Fruit fly (Drosophila melanogaster) whole organism, embryonic: ENCODE results near the gene smo.

ENCODE experiments used
- CG2712 ChIP-seq: fragments of 200-800 bp; optimal IDR thresholded peaks from 3 replicates; lab custom pipeline; 2019; ENCODE audit warnings: missing biosample characterization, mild to moderate bottlenecking, missing genetic modification characterization, moderate library complexity
- CG8290 ChIP-seq, 3 experiments: fragments of 200-800 bp; sonication (Bioruptor generic); optimal IDR thresholded peaks; 2 replicates each; lab custom pipeline; 2016 to 2019; ENCODE audit warnings: missing biosample characterization in 3 of 3, missing genetic modification characterization in 3 of 3, mild to moderate bottlenecking in 2 of 3, moderate library complexity in 1 of 3
- NFAT ChIP-seq: fragments of 200-800 bp; sonication (Bioruptor generic); IDR thresholded peaks from 2 replicates; pipeline ENCODE4 v1.3.6; 2022; ENCODE audit warnings: missing biosample characterization, missing genetic modification characterization
- ara ChIP-seq: fragments of 200-800 bp; sonication (Bioruptor generic); IDR thresholded peaks from 2 replicates; pipeline ENCODE4 v1.3.6; 2022; ENCODE audit warnings: missing biosample characterization, missing genetic modification characterization
- dysf ChIP-seq: fragments of 200-800 bp; sonication (Bioruptor generic); IDR thresholded peaks from 3 replicates; pipeline ENCODE4 v1.3.6; 2022; ENCODE audit warnings: missing biosample characterization, missing genetic modification characterization
- tll ChIP-seq, 2 experiments: fragments of 200-800 bp in 1 of 2; fragments of >200 bp in 1 of 2; sonication (Bioruptor generic) in 1 of 2; optimal IDR thresholded peaks; 2 replicates each; lab custom pipeline; 2017 to 2019; ENCODE audit warnings: missing biosample characterization in 2 of 2, missing genetic modification characterization in 2 of 2, mild to moderate bottlenecking in 1 of 2, moderate library complexity in 1 of 2
- unc-4 ChIP-seq: fragments of 200-800 bp; sonication (Bioruptor generic); IDR thresholded peaks from 2 replicates; pipeline ENCODE4 v1.3.6; 2022; ENCODE audit warnings: missing biosample characterization, missing genetic modification characterization; ENCODE audit not compliant: partially characterized antibody

DNA sequence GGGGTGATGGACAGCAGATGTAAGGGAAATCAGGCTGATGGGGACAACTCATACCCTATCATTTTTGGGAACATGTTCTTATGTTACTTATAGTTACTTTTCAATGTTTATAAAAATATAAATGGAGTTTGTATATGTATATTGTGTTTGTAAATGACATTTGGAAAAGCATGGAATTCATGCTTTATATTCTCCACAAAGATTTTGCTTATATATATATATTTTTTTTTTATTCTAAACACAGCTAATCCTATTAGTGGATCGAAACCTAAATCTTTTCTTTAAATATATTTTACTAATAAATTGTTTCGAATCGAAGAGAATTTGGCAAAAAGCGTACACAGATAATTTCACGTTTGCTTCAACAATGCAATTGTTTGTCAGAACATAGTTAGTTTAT lies 11.7 kb downstream of the smo start, which contains the start of gene Amnionless:
- TF ChIP-seq dysf (GFP tag; lab: Robert Waterston, UW) = no peak
- no peak for TF ChIP-seq CG2712 (tag; lab: Kevin White, UChicago)
- TF ChIP-seq CG8290 (GFP tag; optimal IDR thresholded peaks at IDR 0.05; lab: Kevin White, UChicago) = no peak
- TF ChIP-seq CG8290 (tag; optimal IDR thresholded peaks at IDR 0.05; lab: Kevin White, UChicago) = no peak
- no peak for TF ChIP-seq unc-4
- TF ChIP-seq NFAT = no peak
- no peak for TF ChIP-seq tll (GFP tag; optimal IDR thresholded peaks at IDR 0.05; lab: Kevin White, UChicago)
- TF ChIP-seq ara = no peak
